Worm (Caenorhabditis elegans) whole organism, mixed stage, embryonic: ENCODE measurements around the gene ZC262.13.
A peak's percentile ranks its signal among the peaks of the same experiment; 100 is the strongest.

Experiments
- ces-1 ChIP-seq: fragments of 150-350 bp; optimal IDR thresholded peaks from 2 replicates; lab custom pipeline; 2014; ENCODE audit warnings: missing biosample characterization, missing genetic modification reagents, missing genetic modification characterization
- mab-5 ChIP-seq: fragments of 150-350 bp; optimal IDR thresholded peaks from 2 replicates; lab custom pipeline; 2014; ENCODE audit warnings: missing biosample characterization, missing genetic modification characterization
- nhr-237 ChIP-seq: fragments of 150-350 bp; optimal IDR thresholded peaks from 2 replicates; lab custom pipeline; 2014; ENCODE audit warnings: missing biosample characterization, missing genetic modification characterization
- nhr-28 ChIP-seq: fragments of 150-350 bp; optimal IDR thresholded peaks from 2 replicates; lab custom pipeline; 2014; ENCODE audit warnings: missing biosample characterization, missing genetic modification characterization
- tbx-8 ChIP-seq: fragments of 200-800 bp; sonication (Bioruptor generic); optimal IDR thresholded peaks from 2 replicates; lab custom pipeline; 2018; ENCODE audit warnings: mild to moderate bottlenecking, missing genetic modification characterization, moderate library complexity, missing compliant biosample characterization

DNA sequence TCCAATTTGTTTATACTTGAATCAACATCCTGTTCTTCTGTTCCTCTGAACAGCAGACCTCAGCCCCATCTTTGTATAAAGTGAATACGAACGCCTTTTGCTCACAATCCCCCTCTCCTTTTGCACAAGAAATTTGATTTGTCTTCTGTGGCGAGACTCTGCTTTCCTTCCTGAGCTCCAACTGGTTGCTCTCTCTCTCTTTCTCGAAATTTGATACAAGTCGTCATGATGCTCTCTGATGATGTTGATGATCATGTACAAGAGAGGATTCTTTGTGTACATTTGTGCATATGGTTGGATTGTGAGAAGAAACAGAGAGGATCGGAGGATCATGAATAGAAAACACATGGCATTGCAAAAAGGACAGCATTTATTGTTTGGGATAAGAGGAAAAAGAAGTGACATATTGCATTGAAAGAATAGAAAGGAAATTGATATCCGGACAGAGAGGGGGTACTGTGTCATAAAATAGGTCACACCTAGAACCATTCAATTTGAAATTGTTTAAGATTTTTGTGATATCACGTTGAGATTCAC is 25.1 kb upstream of the ZC262.13 start:
- no peak for TF ChIP-seq nhr-237 (tag; lab: Kevin White, UChicago)
- peak; percentile 54 for TF ChIP-seq ces-1 (GFP tag; lab: Kevin White, UChicago)
- no peak for TF ChIP-seq nhr-28 (tag; lab: Kevin White, UChicago)
- TF ChIP-seq mab-5: no peak
- TF ChIP-seq tbx-8 (GFP tag; lab: Kevin White, UChicago): no peak
